Fruit fly (Drosophila melanogaster): Measurements from ENCODE around the gene mRpS34.

Gene mRpS34

dm6 chr3L:16313985-16314384, 33.9 kb upstream of the mRpS34 start, which contains the start of gene CG13062:
Gene CG13062 (plus strand): TSS chr3L:16314285.
- TF ChIP-seq tap (tag; optimal IDR thresholded peaks at IDR 0.05) (no peak), lov (optimal IDR thresholded peaks at IDR 0.05) (no peak), lov (GFP tag; IDR thresholded peaks at IDR 0.05) (0 out of 3 replicates have a peak, but pooled peaks have one; percentile 22)

DNA sequence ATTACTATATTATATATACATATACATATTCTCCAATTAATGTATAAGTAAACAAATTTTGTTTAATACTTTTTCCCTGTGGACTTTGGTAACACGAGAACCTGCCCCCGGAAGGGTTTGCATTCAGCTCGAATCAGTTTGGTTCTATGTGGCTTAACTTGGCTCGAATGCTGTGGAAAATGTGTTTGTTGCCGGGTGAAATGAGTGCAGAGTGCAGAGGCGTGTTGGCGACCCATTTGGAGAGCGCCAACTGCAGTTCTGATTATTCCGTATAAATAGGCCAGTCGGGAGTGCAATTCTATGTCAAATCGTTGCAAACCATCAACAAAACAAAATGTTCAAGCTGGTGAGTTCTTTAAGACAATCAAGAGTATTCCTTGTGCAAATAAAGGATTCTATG, 30.1 kb upstream of the mRpS34 start, which contains the start of gene Nplp3:
Gene Nplp3 (plus strand): TSS at position 301 of the 400 bp plus-strand sequence.
- TF ChIP-seq CG3407 (GFP tag; optimal IDR thresholded peaks at IDR 0.05) = no peak
- no peak for TF ChIP-seq CG6683 (GFP tag; optimal IDR thresholded peaks at IDR 0.05)
- no peak for TF ChIP-seq schlank (tag; optimal IDR thresholded peaks at IDR 0.05)
- no peak for TF ChIP-seq CG15514 (GFP tag; optimal IDR thresholded peaks at IDR 0.05)
- no peak for TF ChIP-seq tll (GFP tag; optimal IDR thresholded peaks at IDR 0.05)
- TF ChIP-seq CG12219 (GFP tag; optimal IDR thresholded peaks at IDR 0.05) = no peak
- no peak for TF ChIP-seq gro (GFP tag; optimal IDR thresholded peaks at IDR 0.05)
- no peak for TF ChIP-seq mld (GFP tag; IDR thresholded peaks at IDR 0.05; ENCODE audit: partially characterized antibody)
- TF ChIP-seq caup (GFP tag; optimal IDR thresholded peaks at IDR 0.05; ENCODE audit: severe bottlenecking) = no peak

DNA sequence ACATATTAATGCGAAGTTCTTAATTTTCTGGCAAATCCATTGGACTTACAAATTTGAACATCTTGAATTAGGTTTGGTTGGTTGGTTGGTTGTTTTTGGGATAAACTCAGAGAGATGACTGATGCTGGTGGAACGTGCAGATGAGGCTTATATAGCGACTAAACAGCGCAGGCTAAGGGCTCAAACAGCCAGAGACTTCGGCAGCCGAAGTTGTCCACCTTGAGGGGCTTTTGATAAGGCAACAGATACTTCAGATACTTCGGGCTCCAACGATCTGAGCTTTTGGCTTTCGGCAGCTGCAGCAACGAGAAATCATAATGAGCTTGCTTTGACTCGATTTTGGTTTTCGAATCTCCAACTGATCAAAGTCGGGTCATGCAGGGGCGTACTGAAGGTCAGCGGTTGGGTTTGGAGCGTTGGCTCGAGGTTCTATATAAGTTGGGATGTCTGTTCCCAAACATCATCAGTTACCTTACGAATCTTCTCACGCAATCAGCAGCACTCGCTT, 28.4 kb upstream of the mRpS34 start, which contains the start of the genes CG13041 and CG13060:
Gene CG13041 (minus strand): TSS at position 128 of the 508 bp plus-strand sequence.
Gene CG13060 (plus strand): TSS at position 458 of the 508 bp plus-strand sequence.
- TF ChIP-seq CG31224 (GFP tag; IDR thresholded peaks at IDR 0.05) (no peak), YL-1 (GFP tag; optimal IDR thresholded peaks at IDR 0.05) (no peak), CG1832 (GFP tag; optimal IDR thresholded peaks at IDR 0.05) (no peak), Max (GFP tag; optimal IDR thresholded peaks at IDR 0.05) (no peak), Lhr (GFP tag; optimal IDR thresholded peaks at IDR 0.05) (no peak), Deaf1 (tag; optimal IDR thresholded peaks at IDR 0.05) (peak; percentile 68), chinmo (GFP tag; IDR thresholded peaks at IDR 0.05; ENCODE audit: partially characterized antibody) (0 out of 4 replicates have a peak, but pooled peaks have one; percentile 61), HHEX (GFP tag; optimal IDR thresholded peaks at IDR 0.05) (no peak), pho (GFP tag; optimal IDR thresholded peaks at IDR 0.05) (no peak)

- TF ChIP-seq CG8765 (GFP tag; IDR thresholded peaks at IDR 0.05) (no peak), Tbp (GFP tag; optimal IDR thresholded peaks at IDR 0.05) (no peak), CG6689 (GFP tag; IDR thresholded peaks at IDR 0.05) (no peak), CG16863 (GFP tag; optimal IDR thresholded peaks at IDR 0.05) (no peak), dpn (GFP tag; optimal IDR thresholded peaks at IDR 0.05) (no peak), Dp (GFP tag; optimal IDR thresholded peaks at IDR 0.05) (no peak), CG31441 (GFP tag; IDR thresholded peaks at IDR 0.05) (no peak), E2f2 (GFP tag; IDR thresholded peaks at IDR 0.05) (no peak), CG17912 (GFP tag; optimal IDR thresholded peaks at IDR 0.05) (no peak), row (GFP tag; IDR thresholded peaks at IDR 0.05) (no peak), luna (GFP tag; optimal IDR thresholded peaks at IDR 0.05) (no peak), tio (GFP tag; optimal IDR thresholded peaks at IDR 0.05) (no peak), CG11093 (GFP tag; IDR thresholded peaks at IDR 0.05) (no peak), CG3163 (GFP tag; optimal IDR thresholded peaks at IDR 0.05) (no peak), Aef1 (GFP tag; IDR thresholded peaks at IDR 0.05) (no peak), CG9215 (GFP tag; IDR thresholded peaks at IDR 0.05) (no peak), lmd (GFP tag; IDR thresholded peaks at IDR 0.05) (no peak), Adf1 (GFP tag; IDR thresholded peaks at IDR 0.05) (no peak)
Measured at dm6 chr3L:16321172-16321571, 26.7 kb upstream of the mRpS34 start, which contains the start of gene CG42718. Gene CG42718 (minus strand): TSS chr3L:16321272.
